Fruit fly (Drosophila melanogaster) whole organism, prepupa: Measurements from ENCODE around the gene Srrm1.

Experiments used
- CG10631 ChIP-seq: fragments of 200-800 bp; sonication (Bioruptor generic); optimal IDR thresholded peaks from 2 replicates; lab custom pipeline; 2016; ENCODE audit warnings: missing biosample characterization, missing genetic modification characterization
- CG10669 ChIP-seq: fragments of 200-800 bp; sonication (Bioruptor generic); optimal IDR thresholded peaks from 3 replicates; lab custom pipeline; 2018; ENCODE audit warnings: missing biosample characterization, mild to moderate bottlenecking, missing genetic modification characterization, moderate library complexity
- CG11294 ChIP-seq: fragments of 200-800 bp; sonication (Bioruptor generic); IDR thresholded peaks from 2 replicates; pipeline ENCODE4 v1.3.6; 2022; ENCODE audit warnings: missing biosample characterization, missing genetic modification characterization
- CG11762 ChIP-seq: fragments of 200-800 bp; sonication (Bioruptor generic); optimal IDR thresholded peaks from 3 replicates; lab custom pipeline; 2016; ENCODE audit warnings: missing biosample characterization, missing genetic modification characterization; ENCODE audit not compliant: insufficient read depth
- CG15336 ChIP-seq: fragments of 200-800 bp; sonication (Bioruptor generic); IDR thresholded peaks from 2 replicates; pipeline ENCODE4 v1.3.6; 2022; ENCODE audit warnings: missing biosample characterization, missing genetic modification characterization
- CG1621 ChIP-seq: fragments of 200-800 bp; sonication (Bioruptor generic); optimal IDR thresholded peaks from 3 replicates; lab custom pipeline; 2018; ENCODE audit warnings: missing biosample characterization, mild to moderate bottlenecking, missing genetic modification characterization
- CG16779 ChIP-seq: fragments of 200-800 bp; sonication (Bioruptor generic); optimal IDR thresholded peaks from 3 replicates; lab custom pipeline; 2017; ENCODE audit warnings: missing biosample characterization, mild to moderate bottlenecking, missing genetic modification characterization
- CG3032 ChIP-seq: fragments of 200-800 bp; optimal IDR thresholded peaks from 2 replicates; lab custom pipeline; 2019; ENCODE audit warnings: missing biosample characterization, mild to moderate bottlenecking, missing genetic modification characterization, moderate library complexity
- CG31627 ChIP-seq: fragments of 200-800 bp; sonication (Bioruptor generic); optimal IDR thresholded peaks from 3 replicates; lab custom pipeline; 2016; ENCODE audit warnings: missing biosample characterization, missing genetic modification characterization
- CG32006 ChIP-seq: fragments of 200-800 bp; sonication (Bioruptor generic); optimal IDR thresholded peaks from 3 replicates; lab custom pipeline; 2017; ENCODE audit warnings: missing biosample characterization, mild to moderate bottlenecking, missing genetic modification characterization
- CG34406 ChIP-seq: fragments of 200-800 bp; sonication (Bioruptor generic); optimal IDR thresholded peaks from 3 replicates; lab custom pipeline; 2016; ENCODE audit warnings: missing biosample characterization, missing genetic modification characterization
- CG3919 ChIP-seq: fragments of 200-800 bp; sonication (Bioruptor generic); optimal IDR thresholded peaks from 3 replicates; lab custom pipeline; 2016; ENCODE audit warnings: missing biosample characterization, missing genetic modification characterization
- CG4318 ChIP-seq: fragments of 200-800 bp; sonication (Bioruptor generic); optimal IDR thresholded peaks from 3 replicates; lab custom pipeline; 2017; ENCODE audit warnings: missing biosample characterization, mild to moderate bottlenecking, missing genetic modification characterization
- CG6163 ChIP-seq: fragments of 200-800 bp; sonication (Bioruptor generic); IDR thresholded peaks from 3 replicates; pipeline ENCODE4 v1.3.6; 2022; ENCODE audit warnings: missing biosample characterization, missing genetic modification characterization
- CG6276 ChIP-seq: fragments of 200-800 bp; sonication (Bioruptor generic); optimal IDR thresholded peaks from 2 replicates; lab custom pipeline; 2017; ENCODE audit warnings: missing biosample characterization, mild to moderate bottlenecking, missing genetic modification characterization
- CG6792 ChIP-seq: fragments of 200-800 bp; sonication (Bioruptor generic); optimal IDR thresholded peaks from 3 replicates; lab custom pipeline; 2016; ENCODE audit warnings: missing biosample characterization, missing genetic modification characterization
- CG6854 ChIP-seq: fragments of 200-800 bp; sonication (Bioruptor generic); optimal IDR thresholded peaks from 2 replicates; lab custom pipeline; 2017; ENCODE audit warnings: missing biosample characterization, mild to moderate bottlenecking, missing genetic modification characterization
- CG8119 ChIP-seq: fragments of 200-800 bp; sonication (Bioruptor generic); IDR thresholded peaks from 3 replicates; pipeline ENCODE4 v1.3.6; 2022; ENCODE audit warnings: missing biosample characterization, missing genetic modification characterization
- CG8319 ChIP-seq: fragments of 200-800 bp; sonication (Bioruptor generic); optimal IDR thresholded peaks from 3 replicates; lab custom pipeline; 2016; ENCODE audit warnings: missing biosample characterization, missing genetic modification characterization
- CG8632 ChIP-seq: fragments of 200-800 bp; sonication (Bioruptor generic); optimal IDR thresholded peaks from 3 replicates; lab custom pipeline; 2016; ENCODE audit warnings: missing biosample characterization, missing genetic modification characterization
- CG9139 ChIP-seq: fragments of 200-800 bp; sonication (Bioruptor generic); optimal IDR thresholded peaks from 3 replicates; lab custom pipeline; 2017; ENCODE audit warnings: missing biosample characterization, mild to moderate bottlenecking, missing genetic modification characterization
- Eip75B ChIP-seq: fragments of 200-800 bp; sonication (Bioruptor generic); optimal IDR thresholded peaks from 3 replicates; lab custom pipeline; 2016; ENCODE audit warnings: missing biosample characterization, missing genetic modification characterization
- Eip78C ChIP-seq: fragments of 200-800 bp; sonication (Bioruptor generic); peaks from one replicate; lab custom pipeline; 2016; ENCODE audit warnings: missing biosample characterization, missing genetic modification characterization
- Eip93F ChIP-seq: fragments of 200-800 bp; sonication (Bioruptor generic); optimal IDR thresholded peaks from 2 replicates; lab custom pipeline; 2016; ENCODE audit warnings: missing biosample characterization, mild to moderate bottlenecking, missing genetic modification characterization
- Ets21C ChIP-seq: fragments of 200-800 bp; sonication (Bioruptor generic); optimal IDR thresholded peaks from 3 replicates; lab custom pipeline; 2016; ENCODE audit warnings: missing biosample characterization, missing genetic modification characterization
- Gug ChIP-seq: fragments of 200-800 bp; sonication (Bioruptor generic); IDR thresholded peaks from 2 replicates; pipeline ENCODE4 v1.3.6; 2022; ENCODE audit warnings: missing biosample characterization, missing genetic modification characterization
- Hr39 ChIP-seq: fragments of 200-800 bp; sonication (Bioruptor generic); optimal IDR thresholded peaks from 2 replicates; lab custom pipeline; 2016; ENCODE audit warnings: missing biosample characterization, missing genetic modification characterization
- Hr4 ChIP-seq: fragments of 200-800 bp; sonication (Bioruptor generic); optimal IDR thresholded peaks from 3 replicates; lab custom pipeline; 2016; ENCODE audit warnings: missing biosample characterization, missing genetic modification characterization
- Lpt ChIP-seq: fragments of 200-800 bp; sonication (Bioruptor generic); optimal IDR thresholded peaks from 3 replicates; lab custom pipeline; 2016; ENCODE audit warnings: missing biosample characterization, missing genetic modification characterization
- Met ChIP-seq: fragments of 200-800 bp; sonication (Bioruptor generic); optimal IDR thresholded peaks from 3 replicates; lab custom pipeline; 2016; ENCODE audit warnings: missing biosample characterization, missing genetic modification characterization
- OdsH ChIP-seq: fragments of 200-800 bp; sonication (Bioruptor generic); optimal IDR thresholded peaks from 3 replicates; lab custom pipeline; 2016; ENCODE audit warnings: missing biosample characterization, missing genetic modification characterization
- Smox ChIP-seq: fragments of 200-800 bp; sonication (Bioruptor generic); optimal IDR thresholded peaks from 3 replicates; lab custom pipeline; 2016; ENCODE audit warnings: missing biosample characterization, missing genetic modification characterization
- Sox14 ChIP-seq: fragments of 200-800 bp; sonication (Bioruptor generic); optimal IDR thresholded peaks from 3 replicates; lab custom pipeline; 2016; ENCODE audit warnings: missing biosample characterization, missing genetic modification characterization
- Sox15 ChIP-seq: fragments of 200-800 bp; sonication (Bioruptor generic); optimal IDR thresholded peaks from 3 replicates; lab custom pipeline; 2016; ENCODE audit warnings: missing biosample characterization, missing genetic modification characterization
- achi ChIP-seq: fragments of 200-800 bp; sonication (Bioruptor generic); optimal IDR thresholded peaks from 3 replicates; lab custom pipeline; 2016; ENCODE audit warnings: missing biosample characterization, missing genetic modification characterization
- acj6 ChIP-seq: fragments of 200-800 bp; sonication (Bioruptor generic); optimal IDR thresholded peaks from 3 replicates; lab custom pipeline; 2016; ENCODE audit warnings: missing biosample characterization, missing genetic modification characterization
- cyc ChIP-seq: fragments of 200-800 bp; sonication (Bioruptor generic); optimal IDR thresholded peaks from 3 replicates; lab custom pipeline; 2016; ENCODE audit warnings: missing biosample characterization, missing genetic modification characterization
- dsx ChIP-seq: fragments of 200-800 bp; optimal IDR thresholded peaks from 3 replicates; lab custom pipeline; 2019; ENCODE audit warnings: missing biosample characterization, mild to moderate bottlenecking, missing genetic modification characterization, moderate library complexity; ENCODE audit not compliant: poor library complexity, severe bottlenecking
- eg ChIP-seq: fragments of 200-800 bp; sonication (Bioruptor generic); IDR thresholded peaks from 3 replicates; pipeline ENCODE4 v1.3.6; 2022; ENCODE audit warnings: missing biosample characterization, missing genetic modification characterization
- esn ChIP-seq: fragments of 200-800 bp; sonication (Bioruptor generic); optimal IDR thresholded peaks from 2 replicates; lab custom pipeline; 2016; ENCODE audit warnings: missing biosample characterization, mild to moderate bottlenecking, missing genetic modification characterization, moderate library complexity
- fd59A ChIP-seq: fragments of 200-800 bp; sonication (Bioruptor generic); optimal IDR thresholded peaks from 2 replicates; lab custom pipeline; 2017; ENCODE audit warnings: missing biosample characterization, mild to moderate bottlenecking, missing genetic modification characterization, missing genetic modification reagents
- fd85E ChIP-seq: fragments of 200-800 bp; sonication (Bioruptor generic); optimal IDR thresholded peaks from 3 replicates; lab custom pipeline; 2016; ENCODE audit warnings: missing biosample characterization, missing genetic modification characterization
- fkh ChIP-seq: fragments of 200-800 bp; sonication (Bioruptor generic); optimal IDR thresholded peaks from 3 replicates; lab custom pipeline; 2017; ENCODE audit warnings: missing biosample characterization, mild to moderate bottlenecking, missing genetic modification characterization, moderate library complexity
- lz ChIP-seq: fragments of 200-800 bp; sonication (Bioruptor generic); optimal IDR thresholded peaks from 3 replicates; lab custom pipeline; 2016; ENCODE audit warnings: missing biosample characterization, missing genetic modification characterization
- net ChIP-seq: fragments of 200-800 bp; sonication (Bioruptor generic); optimal IDR thresholded peaks from 3 replicates; lab custom pipeline; 2016; ENCODE audit warnings: missing biosample characterization, missing genetic modification characterization
- pdm3 ChIP-seq: fragments of 200-800 bp; sonication (Bioruptor generic); optimal IDR thresholded peaks from 3 replicates; lab custom pipeline; 2016; ENCODE audit warnings: missing biosample characterization, missing genetic modification characterization
- salr ChIP-seq, 2 experiments: fragments of 200-800 bp; sonication (Bioruptor generic); optimal IDR thresholded peaks; 3 replicates each; lab custom pipeline; 2016 to 2018; ENCODE audit warnings: missing biosample characterization in 2 of 2, missing genetic modification characterization in 2 of 2, mild to moderate bottlenecking in 1 of 2
- spab ChIP-seq: fragments of 200-800 bp; sonication (Bioruptor generic); optimal IDR thresholded peaks from 2 replicates; lab custom pipeline; 2017; ENCODE audit warnings: missing biosample characterization, mild to moderate bottlenecking, missing genetic modification characterization, missing genetic modification reagents
- ss ChIP-seq, 2 experiments: fragments of 200-800 bp; sonication (Bioruptor generic); optimal IDR thresholded peaks; 2 replicates in 1 of 2; 3 replicates in 1 of 2; lab custom pipeline; 2017 to 2018; ENCODE audit warnings: mild to moderate bottlenecking in 2 of 2, missing biosample characterization in 2 of 2, missing genetic modification characterization in 2 of 2, moderate library complexity in 1 of 2
- topi ChIP-seq: fragments of 200-800 bp; sonication (Bioruptor generic); optimal IDR thresholded peaks from 3 replicates; lab custom pipeline; 2016; ENCODE audit warnings: missing biosample characterization, missing genetic modification characterization
- vri ChIP-seq: fragments of 200-800 bp; sonication (Bioruptor generic); optimal IDR thresholded peaks from 3 replicates; lab custom pipeline; 2016; ENCODE audit warnings: missing biosample characterization, mild to moderate bottlenecking, missing genetic modification characterization

The Srrm1 gene

dm6 chr3L:13022854-13023560 is 13.6 kb upstream of the Srrm1 start, which contains the start of gene RpS12:
TSS of gene RpS12 (plus strand) at chr3L:13023352.
- peak in 1 of 2 experiments; percentile 71 for TF ChIP-seq ss (GFP tag; optimal IDR thresholded peaks at IDR 0.05; lab: Kevin White, UChicago)
- TF ChIP-seq CG1621 (tag; lab: Kevin White, UChicago): peak; percentile 51
- peak; percentile 21 for TF ChIP-seq Sox15 (GFP tag; lab: Kevin White, UChicago)
- TF ChIP-seq CG6276: peak; percentile 0
- peak; percentile 75 for TF ChIP-seq Hr39 (GFP tag; lab: Kevin White, UChicago)
- TF ChIP-seq salr (GFP tag; optimal IDR thresholded peaks at IDR 0.05; lab: Kevin White, UChicago): peak; percentile 60 to 66
- peak; percentile 47 for TF ChIP-seq Ets21C (GFP tag; lab: Kevin White, UChicago)
- peak; percentile 90 for TF ChIP-seq CG6854 (GFP tag; lab: Kevin White, UChicago)
- TF ChIP-seq OdsH (GFP tag; lab: Kevin White, UChicago): peak; percentile 57
- no peak; the same call in 2 of the 3 replicates for TF ChIP-seq CG8119 (GFP tag; lab: Robert Waterston, UW)
- peak; percentile 7 for TF ChIP-seq fd59A (GFP tag; lab: Kevin White, UChicago)
- TF ChIP-seq net (GFP tag; lab: Kevin White, UChicago): peak; percentile 79
- TF ChIP-seq CG3919 (GFP tag; lab: Kevin White, UChicago): peak; percentile 77
- peak; percentile 40 for TF ChIP-seq CG4318
- TF ChIP-seq CG6163: peak; percentile 74
- TF ChIP-seq eg (GFP tag; lab: Robert Waterston, UW): peak; percentile 47
- TF ChIP-seq Eip75B (GFP tag; lab: Kevin White, UChicago): peak; percentile 27
- TF ChIP-seq CG8632 (GFP tag; lab: Kevin White, UChicago): peak; percentile 59
- TF ChIP-seq CG15336 (GFP tag; lab: Robert Waterston, UW): no peak
- peak; percentile 25 for TF ChIP-seq fkh (GFP tag; lab: Kevin White, UChicago)
- TF ChIP-seq achi (GFP tag; lab: Kevin White, UChicago): peak; percentile 94
- TF ChIP-seq lz (GFP tag; lab: Kevin White, UChicago): peak; percentile 79
- peak; percentile 77 for TF ChIP-seq CG31627 (GFP tag; lab: Kevin White, UChicago)
- peak; percentile 36 for TF ChIP-seq CG3032
- peak; percentile 26 for TF ChIP-seq spab (GFP tag; lab: Kevin White, UChicago)
- no peak for TF ChIP-seq Eip93F
- TF ChIP-seq cyc (GFP tag; lab: Kevin White, UChicago): peak; percentile 77
- peak; percentile 81 for TF ChIP-seq Eip78C (GFP tag; lab: Kevin White, UChicago)
- peak; percentile 44 for TF ChIP-seq acj6 (GFP tag; lab: Kevin White, UChicago)
- 0 out of 2 replicates have a peak, but pooled peaks have one; percentile 6 for TF ChIP-seq CG11294 (GFP tag; lab: Robert Waterston, UW)
- no peak for TF ChIP-seq dsx (GFP tag; lab: Kevin White, UChicago)
- TF ChIP-seq vri: peak; percentile 74
- TF ChIP-seq CG6792: peak; percentile 47
- TF ChIP-seq CG10669 (GFP tag; lab: Kevin White, UChicago): peak; percentile 40
- TF ChIP-seq esn (GFP tag; lab: Kevin White, UChicago): peak; percentile 78
- TF ChIP-seq Smox (GFP tag; lab: Kevin White, UChicago): peak; percentile 43
- TF ChIP-seq CG11762 (GFP tag; lab: Kevin White, UChicago): peak; percentile 35
- peak; percentile 79 for TF ChIP-seq fd85E (GFP tag; lab: Kevin White, UChicago)
- TF ChIP-seq pdm3 (GFP tag; lab: Kevin White, UChicago): peak; percentile 63
- TF ChIP-seq Lpt: no peak
- peak; percentile 54 for TF ChIP-seq Sox14
- TF ChIP-seq CG8319: peak; percentile 44
- peak; percentile 48 for TF ChIP-seq CG32006 (GFP tag; lab: Kevin White, UChicago)
- peak; percentile 69 for TF ChIP-seq CG10631
- no peak; the same call in 1 of the 2 replicates for TF ChIP-seq Gug
- peak; percentile 71 for TF ChIP-seq Met (GFP tag; lab: Kevin White, UChicago)
- peak; percentile 63 for TF ChIP-seq CG34406 (GFP tag; lab: Kevin White, UChicago)
- TF ChIP-seq CG16779 (tag; lab: Kevin White, UChicago): peak; percentile 12
- TF ChIP-seq CG9139 (GFP tag; lab: Kevin White, UChicago): peak; percentile 63
- TF ChIP-seq topi (GFP tag; lab: Kevin White, UChicago): peak; percentile 56
- peak; percentile 53 for TF ChIP-seq Hr4
